Worm (Caenorhabditis elegans): ENCODE data around the gene Y39B6A.37.

- TF ChIP-seq tbx-2 (tag; optimal IDR thresholded peaks at IDR 0.05) (no peak), egl-27 (tag; optimal IDR thresholded peaks at IDR 0.05) (no peak), lin-39 (tag; optimal IDR thresholded peaks at IDR 0.05) (no peak), mdl-1 (tag; optimal IDR thresholded peaks at IDR 0.05) (no peak), snpc-4 (tag; optimal IDR thresholded peaks at IDR 0.05) (no peak), nhr-28 (tag; optimal IDR thresholded peaks at IDR 0.05) (no peak)
These were observed 19.8 kb downstream of the Y39B6A.37 start for ce11 chrV:19010405-19010804.

Data from whole organism, L3 larva.